Fruit fly (Drosophila melanogaster): Measurements from ENCODE around the gene ru.
A peak's percentile ranks its signal among the peaks of the same experiment; 100 is the strongest.

ru gene

dm6 chr3L:1378862-1379543 is 8.6 kb downstream of the ru start (continued):
- TF ChIP-seq CG2116 (GFP tag; optimal IDR thresholded peaks at IDR 0.05) (no peak), luna (GFP tag; optimal IDR thresholded peaks at IDR 0.05) (no peak), Ptx1 (GFP tag; IDR thresholded peaks at IDR 0.05) (peak; percentile 55; the same call in 1 of the 2 replicates), CG11247 (GFP tag; IDR thresholded peaks at IDR 0.05) (no peak; the same call in 1 of the 2 replicates), CG2678 (tag; optimal IDR thresholded peaks at IDR 0.05) (peak; percentile 72), CG2889 (GFP tag; IDR thresholded peaks at IDR 0.05) (no peak), en (GFP tag; optimal IDR thresholded peaks at IDR 0.05) (no peak), CG3847 (GFP tag; IDR thresholded peaks at IDR 0.05) (peak; percentile 21; the same call in 1 of the 2 replicates), pros (GFP tag; optimal IDR thresholded peaks at IDR 0.05) (no peak), al (GFP tag; IDR thresholded peaks at IDR 0.05) (0 out of 2 replicates have a peak, but pooled peaks have one; percentile 33), NfI (GFP tag; optimal IDR thresholded peaks at IDR 0.05) (peak; percentile 16), CTCF (GFP tag; optimal IDR thresholded peaks at IDR 0.05) (no peak), CG11696 (GFP tag; IDR thresholded peaks at IDR 0.05) (peak; percentile 56), hkb (optimal IDR thresholded peaks at IDR 0.05) (no peak), hkb (GFP tag; IDR thresholded peaks at IDR 0.05) (peak; percentile 68; the same call in 1 of the 2 replicates), Mes4 (GFP tag; optimal IDR thresholded peaks at IDR 0.05) (no peak), H15 (GFP tag; IDR thresholded peaks at IDR 0.05) (peak; percentile 41; the same call in 1 of the 3 replicates), CG33213 (GFP tag; optimal IDR thresholded peaks at IDR 0.05) (no peak), vvl (GFP tag; IDR thresholded peaks at IDR 0.05) (peak; percentile 88), CG3838 (GFP tag; optimal IDR thresholded peaks at IDR 0.05) (peak; percentile 5), ab (GFP tag; optimal IDR thresholded peaks at IDR 0.05) (no peak), Gug (GFP tag; IDR thresholded peaks at IDR 0.05) (no peak; the same call in 3 of the 4 replicates), CG10565 (GFP tag; optimal IDR thresholded peaks at IDR 0.05) (no peak), sd (tag; optimal IDR thresholded peaks at IDR 0.05) (no peak), D (optimal IDR thresholded peaks at IDR 0.05) (peak; percentile 14), D (GFP tag; optimal IDR thresholded peaks at IDR 0.05) (peak; percentile 68), dimm (GFP tag; IDR thresholded peaks at IDR 0.05) (peak; percentile 11; the same call in 1 of the 2 replicates), wdn (GFP tag; IDR thresholded peaks at IDR 0.05) (no peak), CG2202 (tag; optimal IDR thresholded peaks at IDR 0.05) (peak; percentile 51), cwo (GFP tag; optimal IDR thresholded peaks at IDR 0.05) (peak; percentile 44), jing (GFP tag; optimal IDR thresholded peaks at IDR 0.05) (peak; percentile 54), da (GFP tag; optimal IDR thresholded peaks at IDR 0.05) (no peak), gem (tag; optimal IDR thresholded peaks at IDR 0.05) (peak; percentile 81), lmd (GFP tag; IDR thresholded peaks at IDR 0.05) (peak; percentile 63), CG17829 (tag; optimal IDR thresholded peaks at IDR 0.05) (peak; percentile 70), CG6765 (GFP tag; optimal IDR thresholded peaks at IDR 0.05) (no peak), CG30020 (tag; optimal IDR thresholded peaks at IDR 0.05) (no peak), CG12659 (GFP tag; optimal IDR thresholded peaks at IDR 0.05) (peak; percentile 45), bsh (GFP tag; optimal IDR thresholded peaks at IDR 0.05) (peak; percentile 74 to 82), CG9437 (GFP tag; optimal IDR thresholded peaks at IDR 0.05) (peak; percentile 26), grn (GFP tag; optimal IDR thresholded peaks at IDR 0.05) (no peak), CG9609 (GFP tag; optimal IDR thresholded peaks at IDR 0.05) (peak; percentile 44), HHEX (GFP tag; optimal IDR thresholded peaks at IDR 0.05) (peak; percentile 7), gcm (GFP tag; optimal IDR thresholded peaks at IDR 0.05) (peak; percentile 59), CG12071 (GFP tag; optimal IDR thresholded peaks at IDR 0.05) (peak; percentile 14), gce (GFP tag; IDR thresholded peaks at IDR 0.05) (0 out of 3 replicates have a peak, but pooled peaks have one; percentile 13), toy (GFP tag; IDR thresholded peaks at IDR 0.05) (peak; percentile 31; the same call in 1 of the 2 replicates), shn (GFP tag; optimal IDR thresholded peaks at IDR 0.05) (no peak), ash1 (GFP tag; optimal IDR thresholded peaks at IDR 0.05) (no peak), Fer1 (GFP tag; optimal IDR thresholded peaks at IDR 0.05) (no peak), Drgx (GFP tag; IDR thresholded peaks at IDR 0.05) (peak; percentile 92)

Measured in whole organism, embryonic.